Fruit fly (Drosophila melanogaster): ENCODE measurements around the gene sqd.

The sqd gene

dm6 chr3R:13660924-13661659 lies 15.0 kb upstream of the sqd start, which contains the start of gene B52:
Gene B52 (plus strand): TSS chr3R:13661311.
- peak; percentile 71 for TF ChIP-seq noc (tag; optimal IDR thresholded peaks at IDR 0.05)

DNA sequence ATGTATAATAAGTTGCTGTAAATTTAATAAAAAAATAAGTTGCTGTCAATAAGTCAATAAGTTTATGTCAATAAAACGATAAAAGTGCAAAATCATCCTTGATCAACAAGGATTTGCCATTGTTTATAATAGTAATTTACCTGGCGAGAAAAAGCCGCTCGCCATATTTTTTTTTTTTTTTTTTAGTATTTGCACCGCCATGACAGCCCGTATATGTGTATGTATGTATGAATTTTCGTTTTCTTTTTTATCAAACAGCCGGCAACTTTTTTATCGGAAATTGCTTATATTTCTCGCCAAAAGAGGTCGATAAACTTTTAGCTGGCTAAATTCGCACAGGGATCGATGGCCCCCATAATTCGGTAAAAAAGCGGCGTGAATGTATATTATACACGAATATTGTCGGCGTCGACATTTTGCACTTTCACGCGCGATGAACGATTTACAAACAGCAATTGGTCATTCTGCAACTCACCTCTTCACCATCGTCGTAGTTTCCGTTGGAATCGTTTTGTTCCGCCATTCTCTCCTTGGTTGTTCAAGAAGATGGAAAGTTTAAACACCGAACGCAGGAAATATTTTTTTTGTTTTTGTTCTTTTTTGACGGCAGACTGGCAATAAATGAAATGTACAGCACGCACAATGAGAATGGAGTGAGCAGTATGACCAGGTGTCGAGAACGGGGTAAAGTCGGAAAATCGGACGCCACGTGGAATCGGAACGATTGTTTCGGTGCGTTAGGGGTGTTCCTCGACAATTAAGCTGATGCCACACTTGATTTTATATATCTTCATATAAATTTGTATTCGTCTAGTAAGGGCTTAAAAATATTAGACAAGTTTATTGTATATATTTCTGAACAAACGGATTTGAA lies 14.0 kb upstream of the sqd start, which contains the start of gene Hrb87F:
Gene Hrb87F (minus strand): TSS at position 667 of the 874 bp plus-strand sequence.
- TF ChIP-seq noc (tag; optimal IDR thresholded peaks at IDR 0.05), result no peak

DNA sequence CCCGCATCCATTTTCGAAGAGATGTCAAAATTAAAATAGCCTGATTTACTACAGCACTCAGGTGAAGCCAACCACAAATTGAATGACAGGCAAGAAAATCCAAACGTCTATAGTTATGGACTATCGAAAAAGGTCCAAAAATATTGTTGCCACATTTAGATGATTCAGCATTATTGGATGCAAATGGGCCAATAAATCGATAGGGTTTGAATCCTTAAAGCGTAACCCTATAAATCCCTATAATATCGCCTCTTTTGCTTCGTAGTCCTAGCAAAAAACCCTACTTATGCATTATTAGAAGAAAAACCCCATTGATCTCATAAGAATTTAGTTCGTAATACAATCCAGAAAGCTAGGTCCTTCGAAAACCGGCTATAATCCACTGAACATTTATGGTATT lies 10.2 kb upstream of the sqd start, which contains the start of gene Rbp4:
Gene Rbp4 (minus strand): TSS at position 101 of the 400 bp plus-strand sequence.
- no peak for TF ChIP-seq noc (tag; optimal IDR thresholded peaks at IDR 0.05)

dm6 chr3R:13647734-13648541 lies 1.8 kb upstream of the sqd start:
- no peak for TF ChIP-seq noc (tag; optimal IDR thresholded peaks at IDR 0.05)

DNA sequence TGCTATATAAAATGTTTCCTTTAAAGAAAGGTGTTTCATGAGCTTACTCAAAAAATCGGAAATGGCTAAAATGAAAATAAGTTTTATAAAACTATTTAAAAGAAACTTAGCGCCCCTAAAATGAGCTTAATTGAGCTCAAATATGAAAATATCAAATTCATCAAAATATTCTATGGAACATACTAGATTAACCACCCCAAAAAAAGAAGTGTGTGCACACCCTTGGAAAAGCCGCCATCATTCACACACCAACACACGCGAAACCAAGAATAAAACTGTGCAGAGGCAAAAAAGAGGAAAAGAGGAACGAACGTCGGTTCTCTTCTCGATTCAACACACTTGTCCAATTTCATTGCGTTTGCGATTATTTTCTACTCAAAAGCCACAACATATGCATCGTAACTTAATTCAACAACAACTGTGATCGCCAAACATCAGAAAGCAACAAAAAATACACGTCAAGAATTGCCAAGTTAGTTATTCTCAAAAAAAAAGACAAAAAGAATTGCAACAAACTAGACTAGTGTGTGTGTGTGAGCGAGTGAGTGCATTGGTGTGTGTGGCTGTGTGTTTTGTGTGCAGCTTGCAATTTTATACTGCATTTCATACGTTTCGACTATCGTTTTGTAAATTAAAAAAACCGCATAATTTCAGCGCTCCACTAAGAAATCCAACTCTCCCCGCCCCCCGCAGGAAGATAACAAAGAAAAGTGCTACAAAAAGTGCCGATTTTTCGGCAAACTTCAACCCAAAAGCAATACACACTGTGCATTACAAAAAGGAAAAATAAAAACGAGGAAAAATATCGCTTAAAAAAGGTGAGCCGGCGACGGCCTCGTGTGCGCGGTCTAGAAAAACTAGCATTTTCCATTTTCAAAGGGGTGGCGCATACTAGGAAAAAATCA lies 877 bp upstream of the sqd start, which contains the start of gene rin:
Gene rin (plus strand): TSS at position 276 of the 905 bp plus-strand sequence.
- TF ChIP-seq noc (tag; optimal IDR thresholded peaks at IDR 0.05), result no peak

dm6 chr3R:13644778-13645660 lies 1.1 kb downstream of the sqd start:
- TF ChIP-seq noc (tag; optimal IDR thresholded peaks at IDR 0.05), result no peak

dm6 chr3R:13631642-13632041 lies 14.5 kb downstream of the sqd start, which contains the start of gene CG10841:
Gene CG10841 (plus strand): TSS chr3R:13631942.
- TF ChIP-seq noc (tag; optimal IDR thresholded peaks at IDR 0.05), result no peak

dm6 chr3R:13617228-13617627 lies 28.9 kb downstream of the sqd start:
- no peak for TF ChIP-seq noc (tag; optimal IDR thresholded peaks at IDR 0.05)

DNA sequence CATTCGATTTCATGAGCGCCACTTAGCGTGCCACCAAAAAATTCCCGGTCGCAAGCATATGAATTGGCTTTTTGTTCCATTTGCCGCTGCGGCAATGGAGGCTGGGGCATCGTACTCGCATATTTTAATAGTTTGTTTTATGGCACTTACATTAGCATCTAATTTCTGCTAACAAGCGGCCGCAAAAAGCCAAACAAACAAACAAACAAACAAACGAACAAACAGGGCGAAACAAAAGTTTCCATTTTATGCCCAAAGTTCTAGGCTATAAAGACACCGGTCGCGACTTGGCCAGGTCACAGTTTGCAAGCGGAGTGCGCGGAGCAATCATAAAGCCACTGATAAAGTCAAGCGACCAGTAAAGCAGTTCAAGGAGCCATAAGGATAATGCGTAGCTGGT lies 30.5 kb downstream of the sqd start, which contains the start of gene CG9269:
Gene CG9269 (plus strand): TSS at position 301 of the 400 bp plus-strand sequence.
- no peak for TF ChIP-seq noc (tag; optimal IDR thresholded peaks at IDR 0.05)

- no peak for TF ChIP-seq noc (tag; optimal IDR thresholded peaks at IDR 0.05)
Observed at dm6 chr3R:13615007-13615406, 31.1 kb downstream of the sqd start.

DNA sequence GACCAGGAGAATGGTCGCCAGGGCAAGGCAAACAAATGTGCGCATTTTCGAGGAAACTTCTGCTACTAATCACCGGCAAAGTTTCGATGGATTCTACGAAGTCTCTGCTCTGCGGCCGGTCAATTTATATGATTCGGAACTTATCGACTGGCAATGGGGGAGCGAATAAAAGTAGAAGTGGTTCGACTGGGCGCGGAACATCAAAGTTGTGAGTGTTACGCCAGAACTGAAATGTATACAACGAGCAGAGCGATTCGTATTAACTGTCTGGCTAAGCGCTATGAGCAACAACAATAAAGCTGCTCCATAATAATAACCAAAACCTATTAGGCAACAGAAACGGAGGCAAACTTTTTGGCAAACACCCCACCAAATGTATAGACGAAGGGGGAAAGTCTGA lies 33.8 kb downstream of the sqd start, which contains the start of gene CG9757:
Gene CG9757 (minus strand): TSS at position 101 of the 400 bp plus-strand sequence.
- TF ChIP-seq noc (tag; optimal IDR thresholded peaks at IDR 0.05), result no peak

DNA sequence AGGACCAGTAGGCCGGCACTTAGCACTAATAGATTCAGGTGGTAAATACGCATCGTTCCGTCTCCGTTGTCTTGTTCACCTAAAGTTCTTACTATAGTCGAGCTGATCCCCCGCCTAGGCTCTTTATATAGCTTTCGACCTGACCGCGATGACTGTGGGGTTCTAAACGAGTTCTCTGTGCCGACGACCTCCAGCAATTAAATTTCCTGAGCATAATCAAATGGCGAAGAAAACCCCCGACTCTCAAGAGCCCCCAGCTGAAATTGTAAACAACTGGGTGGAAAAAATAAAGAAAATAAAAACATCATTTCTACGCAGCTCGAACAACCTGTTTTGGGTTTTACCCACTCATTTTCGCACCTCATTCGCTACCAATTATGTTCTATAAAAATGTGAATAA lies 37.0 kb downstream of the sqd start, which contains the start of gene CG9759:
Gene CG9759 (minus strand): TSS at position 101 of the 400 bp plus-strand sequence.
- TF ChIP-seq noc (tag; optimal IDR thresholded peaks at IDR 0.05), result no peak

- no peak for TF ChIP-seq noc (tag; optimal IDR thresholded peaks at IDR 0.05)
Observed at dm6 chr3R:13600539-13600938, 45.6 kb downstream of the sqd start.

Measured in whole organism, larva.